Fruit fly (Drosophila melanogaster) whole organism: ENCODE measurements around the gene CG14331.

Experiments
- CG8478 ChIP-seq: fragments of >200 bp; optimal IDR thresholded peaks from 2 replicates; lab custom pipeline; 2018; ENCODE audit warnings: inconsistent platforms
- Dll ChIP-seq: fragments of >200 bp; optimal IDR thresholded peaks from 2 replicates; lab custom pipeline; 2017
- EcR ChIP-seq, 2 experiments: fragments of >200 bp; optimal IDR thresholded peaks; 2 replicates each; lab custom pipeline; 2017; ENCODE audit warnings: missing biosample characterization in 2 of 2, missing genetic modification characterization in 2 of 2, missing genetic modification reagents in 2 of 2
- pan ChIP-seq: fragments of >200 bp; optimal IDR thresholded peaks from 2 replicates; lab custom pipeline; 2017
- psq ChIP-seq: fragments of >200 bp; optimal IDR thresholded peaks from 2 replicates; lab custom pipeline; 2017
- usp ChIP-seq: fragments of >200 bp; optimal IDR thresholded peaks from 2 replicates; lab custom pipeline; 2017; ENCODE audit warnings: missing biosample characterization, missing genetic modification characterization, mixed read lengths

The CG14331 gene

DNA sequence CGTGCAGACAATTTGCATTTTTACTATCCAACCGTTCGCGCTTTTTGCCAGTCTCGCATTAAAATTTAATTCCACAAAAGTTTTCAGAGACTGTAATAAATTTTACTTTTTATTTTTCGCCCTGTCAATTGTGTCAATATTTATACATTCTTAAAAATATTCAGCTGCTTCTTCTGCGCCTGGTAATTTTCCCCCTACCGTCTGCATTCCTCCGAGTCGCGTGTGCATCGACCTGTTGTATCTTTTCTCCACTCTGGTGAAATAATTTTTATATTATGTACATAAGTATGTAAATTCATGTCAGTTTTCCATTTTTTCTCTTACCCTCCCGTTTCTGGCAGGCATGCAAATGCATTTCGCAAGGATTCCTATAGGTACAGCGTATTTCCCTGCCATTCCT is 37.3 kb downstream of the CG14331 start, which contains the start of gene CG34279:
CG34279 (minus strand) TSS at position 101 of the 400 bp plus-strand sequence.
- no peak for TF ChIP-seq psq (lab: Kevin White, UChicago)
- no peak for TF ChIP-seq EcR (GFP tag; optimal IDR thresholded peaks at IDR 0.05; lab: Kevin White, UChicago)
- TF ChIP-seq pan (lab: Kevin White, UChicago), result no peak
- no peak for TF ChIP-seq usp
- TF ChIP-seq Dll (lab: Kevin White, UChicago), result no peak
- no peak for TF ChIP-seq CG8478

DNA sequence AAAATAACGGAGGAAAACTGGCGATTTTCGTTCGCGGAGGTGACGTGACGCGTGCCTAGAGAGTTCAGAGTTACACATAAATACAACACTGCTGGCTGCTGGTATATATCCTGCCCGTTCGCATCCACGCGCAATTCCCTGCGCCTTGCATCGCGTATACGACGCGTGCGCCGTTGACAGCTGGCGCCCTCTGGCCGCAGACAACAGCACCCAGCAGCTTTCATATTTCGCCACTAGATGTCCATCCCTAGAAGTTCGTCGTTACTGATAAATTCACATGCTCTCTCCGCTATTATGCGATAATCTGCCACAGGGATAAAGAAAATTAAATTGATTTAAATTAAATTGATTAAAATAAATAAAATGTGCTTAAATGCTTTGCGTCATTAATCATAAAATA is 38.1 kb downstream of the CG14331 start, which contains the start of gene Sur-8:
Sur-8 (minus strand) TSS at position 82 of the 400 bp plus-strand sequence.
- no peak for TF ChIP-seq Dll (lab: Kevin White, UChicago)
- TF ChIP-seq usp, result no peak
- TF ChIP-seq psq (lab: Kevin White, UChicago), result no peak
- no peak for TF ChIP-seq pan (lab: Kevin White, UChicago)
- TF ChIP-seq EcR (GFP tag; optimal IDR thresholded peaks at IDR 0.05; lab: Kevin White, UChicago), result no peak
- TF ChIP-seq CG8478, result no peak

DNA sequence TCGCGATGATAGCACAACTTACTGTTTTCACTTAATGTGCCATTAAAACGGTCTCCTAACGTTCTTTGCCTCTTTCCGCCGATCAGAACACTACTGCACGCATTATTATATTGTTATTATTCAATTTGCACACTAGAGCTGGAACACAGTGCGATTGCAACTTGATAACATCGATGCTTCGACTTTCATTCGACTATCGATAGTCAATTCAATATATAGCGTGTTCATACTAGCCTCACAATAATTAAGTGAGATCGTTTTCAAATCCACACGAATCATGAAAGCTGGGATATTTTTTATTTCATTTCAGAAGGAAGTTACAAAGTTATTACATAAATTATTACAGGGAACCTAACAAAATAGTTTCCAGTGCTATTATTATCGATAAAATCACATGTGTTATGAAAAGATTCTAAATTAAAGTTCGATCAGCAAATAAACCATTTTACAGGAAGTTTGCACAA is 39.2 kb downstream of the CG14331 start:
- no peak for TF ChIP-seq CG8478
- no peak for TF ChIP-seq usp
- TF ChIP-seq Dll (lab: Kevin White, UChicago), result no peak
- TF ChIP-seq pan (lab: Kevin White, UChicago), result no peak
- no peak for TF ChIP-seq psq (lab: Kevin White, UChicago)
- no peak for TF ChIP-seq EcR (GFP tag; optimal IDR thresholded peaks at IDR 0.05; lab: Kevin White, UChicago)

DNA sequence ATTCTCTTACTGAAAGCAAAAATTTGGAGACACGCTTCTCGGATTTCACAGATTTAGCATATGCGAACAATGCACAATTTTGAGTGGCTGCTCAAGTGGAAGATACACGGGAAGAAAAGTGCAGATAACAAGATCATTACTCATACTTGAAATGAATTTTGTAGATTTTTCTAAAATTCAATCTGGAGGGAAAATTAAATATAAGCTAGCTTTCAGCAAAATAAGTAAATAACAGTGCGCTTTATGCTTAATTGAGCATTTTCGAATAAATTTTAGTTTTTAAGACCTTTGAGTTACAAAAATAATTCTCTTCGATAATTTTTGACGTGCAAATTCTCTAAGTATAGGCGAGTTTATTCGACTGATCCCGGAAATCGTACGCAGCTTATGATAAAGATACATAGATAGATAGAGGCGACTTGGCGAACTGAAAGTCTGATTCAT is 39.8 kb downstream of the CG14331 start:
- no peak for TF ChIP-seq CG8478
- TF ChIP-seq usp, result no peak
- TF ChIP-seq EcR (GFP tag; optimal IDR thresholded peaks at IDR 0.05; lab: Kevin White, UChicago), result no peak
- no peak for TF ChIP-seq psq (lab: Kevin White, UChicago)

DNA sequence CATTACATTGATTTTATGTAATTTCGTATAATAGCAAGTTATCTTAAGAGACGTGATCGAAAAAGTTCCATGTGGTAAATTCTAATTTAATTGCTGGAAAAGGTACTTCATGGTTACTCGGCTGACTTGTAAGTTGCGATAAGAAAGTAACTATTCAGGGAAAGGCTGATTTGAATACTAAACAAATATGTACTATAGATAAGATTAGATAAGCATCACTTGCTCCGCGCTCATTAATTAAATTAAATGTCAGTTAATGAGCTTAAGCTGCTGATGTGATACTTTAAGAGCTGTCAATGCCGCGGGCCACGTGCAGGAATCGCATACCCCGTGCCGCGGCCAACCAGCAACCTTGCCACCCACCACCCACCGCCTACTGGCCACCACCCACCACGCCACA is 40.4 kb downstream of the CG14331 start:
- no peak for TF ChIP-seq usp
- no peak for TF ChIP-seq pan (lab: Kevin White, UChicago)
- TF ChIP-seq CG8478, result no peak
- no peak for TF ChIP-seq psq (lab: Kevin White, UChicago)
- no peak for TF ChIP-seq Dll (lab: Kevin White, UChicago)
- no peak for TF ChIP-seq EcR (GFP tag; optimal IDR thresholded peaks at IDR 0.05; lab: Kevin White, UChicago)

DNA sequence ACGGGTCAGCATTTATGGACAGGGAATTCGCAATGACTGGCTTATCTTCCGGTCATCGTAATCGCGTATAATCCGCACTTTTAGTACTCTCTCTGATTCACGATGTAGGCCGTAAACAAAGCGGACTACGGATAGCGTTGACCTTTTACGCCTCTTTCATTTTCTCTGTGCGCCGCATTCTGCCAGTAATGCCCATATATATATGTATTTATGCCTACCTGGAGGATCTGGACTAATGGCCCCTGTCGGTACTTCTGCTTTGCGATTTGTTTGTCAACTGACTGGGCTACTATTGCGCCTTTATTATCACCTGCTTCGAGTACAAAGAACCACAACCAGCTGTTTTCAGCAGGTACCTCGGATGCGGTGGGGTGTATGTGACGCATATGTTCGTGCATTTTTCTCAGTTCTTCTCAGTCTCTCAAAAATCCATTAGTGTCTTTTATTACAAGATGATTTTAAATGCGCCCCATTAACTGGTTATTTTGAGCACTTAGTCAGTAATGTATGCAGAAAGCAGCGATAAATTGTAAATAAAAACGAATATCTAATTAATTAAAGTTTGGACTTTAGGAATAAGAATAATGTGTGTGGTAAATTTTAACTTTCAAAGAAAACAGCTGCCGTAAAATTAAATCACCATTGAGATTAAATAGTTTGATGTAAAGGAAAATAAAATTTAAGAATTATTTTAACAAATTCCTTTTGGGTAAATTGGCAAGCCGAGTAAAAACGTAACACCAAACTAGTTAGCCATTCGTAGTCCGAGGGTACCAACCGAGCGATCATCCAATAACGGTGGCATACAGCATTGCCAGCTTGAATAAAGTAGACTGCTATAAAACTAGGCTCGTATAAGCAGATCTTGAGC is 46.0 kb downstream of the CG14331 start, which contains the start of gene CREG:
CREG (minus strand) TSS at position 323 of the 871 bp plus-strand sequence.
- TF ChIP-seq Dll (lab: Kevin White, UChicago) (no peak), EcR (GFP tag; optimal IDR thresholded peaks at IDR 0.05; lab: Kevin White, UChicago) (no peak), psq (lab: Kevin White, UChicago) (no peak), pan (lab: Kevin White, UChicago) (peak; percentile 93), usp (no peak), CG8478 (no peak)

DNA sequence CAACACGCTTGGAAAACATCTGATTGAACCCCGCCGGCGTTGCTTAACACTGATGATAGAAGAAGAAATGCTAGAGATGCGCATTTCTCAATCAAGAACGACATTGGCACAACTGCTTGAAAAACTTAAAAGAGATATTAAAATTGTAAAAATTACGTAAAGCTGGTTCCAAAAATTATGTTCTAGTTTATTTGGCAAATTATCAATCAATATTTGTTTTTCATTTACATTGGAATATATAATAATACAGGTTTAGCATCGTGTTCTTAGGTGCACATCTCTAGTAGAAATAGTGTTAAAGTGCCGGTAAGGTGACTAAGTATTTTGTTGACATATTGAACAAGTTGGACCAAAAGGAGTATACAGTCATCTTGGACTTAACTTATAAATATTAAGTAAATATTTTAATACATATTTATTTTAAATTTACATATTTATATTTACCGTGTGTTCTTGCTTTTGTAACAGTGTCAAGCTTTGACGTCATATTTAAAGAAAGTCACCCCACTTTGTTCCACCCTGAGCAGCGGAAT is 49.1 kb downstream of the CG14331 start, which contains the start of the genes Brf and sds22:
Brf (minus strand) TSS at position 25 of the 533 bp plus-strand sequence.
sds22 (plus strand) TSS at position 282 of the 533 bp plus-strand sequence.
- TF ChIP-seq usp, result no peak
- TF ChIP-seq Dll (lab: Kevin White, UChicago), result no peak
- TF ChIP-seq psq (lab: Kevin White, UChicago), result no peak
- no peak for TF ChIP-seq CG8478
- TF ChIP-seq EcR (GFP tag; optimal IDR thresholded peaks at IDR 0.05; lab: Kevin White, UChicago), result no peak
- TF ChIP-seq pan (lab: Kevin White, UChicago), result no peak
